Fruit fly (Drosophila melanogaster) whole organism, embryonic: Measurements from ENCODE around the gene CG4960.

Source experiments
- HmgZ ChIP-seq: fragments of 200-800 bp; sonication (Bioruptor generic); optimal IDR thresholded peaks from 2 replicates; lab custom pipeline; 2018; ENCODE audit warnings: missing biosample characterization, mild to moderate bottlenecking, missing genetic modification characterization
- inv ChIP-seq: fragments of 200-800 bp; sonication (Bioruptor generic); IDR thresholded peaks from 2 replicates; pipeline ENCODE4 v1.3.6; 2022; ENCODE audit warnings: missing biosample characterization, missing genetic modification characterization; ENCODE audit not compliant: partially characterized antibody

DNA sequence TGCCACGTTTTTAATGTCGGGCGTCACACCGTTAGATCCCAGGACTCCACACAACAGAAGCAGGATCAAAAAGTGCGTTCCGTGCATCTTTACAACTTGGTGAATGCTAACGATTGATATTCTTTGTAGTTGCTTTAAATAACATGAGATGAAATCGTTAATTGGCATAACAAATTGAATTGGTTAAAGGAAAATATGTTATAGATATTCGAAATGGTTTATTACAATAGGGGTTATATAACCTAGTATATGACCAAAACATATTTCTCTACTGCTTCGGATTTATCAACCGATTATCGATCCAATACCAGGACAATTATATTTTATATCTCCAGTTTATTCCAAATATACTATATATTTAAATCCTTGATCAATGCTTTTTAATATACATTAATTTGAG lies 42.5 kb upstream of the CG4960 start, which contains the start of gene Mst57Dc:
- no peak for TF ChIP-seq inv (GFP tag; lab: Robert Waterston, UW)
- TF ChIP-seq HmgZ (tag; lab: Kevin White, UChicago) = no peak
